Fruit fly (Drosophila melanogaster) whole organism, embryonic: ENCODE results near the gene Rab3GAP1.

ENCODE experiments used
- Atf3 ChIP-seq: fragments of 200-800 bp; sonication (Bioruptor generic); optimal IDR thresholded peaks from 3 replicates; lab custom pipeline; 2016; ENCODE audit warnings: missing biosample characterization, missing genetic modification characterization
- Bteb2 ChIP-seq: fragments of 200-800 bp; sonication (Bioruptor generic); optimal IDR thresholded peaks from 2 replicates; lab custom pipeline; 2016; ENCODE audit warnings: missing biosample characterization, missing genetic modification characterization
- CG10209 ChIP-seq: fragments of 200-800 bp; sonication (Bioruptor generic); optimal IDR thresholded peaks from 3 replicates; lab custom pipeline; 2017; ENCODE audit warnings: missing biosample characterization, mild to moderate bottlenecking, missing genetic modification characterization, missing genetic modification reagents
- CG10431 ChIP-seq: fragments of 200-800 bp; sonication (Bioruptor generic); optimal IDR thresholded peaks from 3 replicates; lab custom pipeline; 2018; ENCODE audit warnings: missing biosample characterization, mild to moderate bottlenecking, missing genetic modification characterization
- CG11093 ChIP-seq: fragments of 200-800 bp; sonication (Bioruptor generic); IDR thresholded peaks from 3 replicates; pipeline ENCODE4 v1.3.6; 2022; ENCODE audit warnings: missing biosample characterization, missing genetic modification characterization
- CG14860 ChIP-seq: fragments of 200-800 bp; sonication (Bioruptor generic); IDR thresholded peaks from 3 replicates; pipeline ENCODE4 v1.3.6; 2022; ENCODE audit warnings: missing biosample characterization, missing genetic modification characterization; ENCODE audit not compliant: partially characterized antibody
- CG15514 ChIP-seq: fragments of 200-800 bp; sonication (Bioruptor generic); optimal IDR thresholded peaks from 3 replicates; lab custom pipeline; 2017; ENCODE audit warnings: missing biosample characterization, missing genetic modification characterization, mild to moderate bottlenecking, moderate library complexity, missing genetic modification reagents
- CG17186 ChIP-seq: fragments of 200-800 bp; sonication (Bioruptor generic); optimal IDR thresholded peaks from 3 replicates; lab custom pipeline; 2017; ENCODE audit warnings: missing biosample characterization, missing genetic modification reagents, missing genetic modification characterization
- CG17385 ChIP-seq: fragments of 200-800 bp; sonication (Bioruptor generic); optimal IDR thresholded peaks from 3 replicates; lab custom pipeline; 2018; ENCODE audit warnings: missing biosample characterization, mild to moderate bottlenecking, missing genetic modification characterization
- CG18764 ChIP-seq: fragments of 200-800 bp; sonication (Bioruptor generic); optimal IDR thresholded peaks from 3 replicates; lab custom pipeline; 2016; ENCODE audit warnings: missing biosample characterization, missing genetic modification characterization
- CG2889 ChIP-seq: fragments of 200-800 bp; sonication (Bioruptor generic); IDR thresholded peaks from 3 replicates; pipeline ENCODE4 v1.3.6; 2022; ENCODE audit warnings: missing biosample characterization, missing genetic modification characterization
- CG4360 ChIP-seq: fragments of 200-800 bp; sonication (Bioruptor generic); IDR thresholded peaks from 2 replicates; pipeline ENCODE4 v1.3.6; 2022; ENCODE audit warnings: missing biosample characterization, missing genetic modification characterization
- CG6854 ChIP-seq: fragments of 200-800 bp; sonication (Bioruptor generic); optimal IDR thresholded peaks from 3 replicates; lab custom pipeline; 2017; ENCODE audit warnings: missing biosample characterization, mild to moderate bottlenecking, missing genetic modification characterization
- CG8765 ChIP-seq: fragments of 200-800 bp; sonication (Bioruptor generic); IDR thresholded peaks from 2 replicates; pipeline ENCODE4 v1.3.6; 2022; ENCODE audit warnings: missing biosample characterization, missing genetic modification characterization
- CG9437 ChIP-seq: fragments of 200-800 bp; sonication (Bioruptor generic); optimal IDR thresholded peaks from 2 replicates; lab custom pipeline; 2018; ENCODE audit warnings: missing biosample characterization, mild to moderate bottlenecking, missing genetic modification characterization
- CTCF ChIP-seq: fragments of 200-800 bp; sonication (Bioruptor generic); optimal IDR thresholded peaks from 2 replicates; lab custom pipeline; 2017; ENCODE audit warnings: missing biosample characterization, mild to moderate bottlenecking, missing genetic modification characterization, moderate library complexity
- CkIIα-i1 ChIP-seq: fragments of 200-800 bp; sonication (Bioruptor generic); IDR thresholded peaks from 2 replicates; pipeline ENCODE4 v1.3.6; 2022; ENCODE audit warnings: missing biosample characterization, missing genetic modification characterization
- Dfd ChIP-seq, 2 experiments: fragments of >200 bp; optimal IDR thresholded peaks; 2 replicates each; lab custom pipeline; 2017; ENCODE audit warnings: missing biosample characterization in 2 of 2, missing genetic modification characterization in 2 of 2
- E2f2 ChIP-seq: fragments of 200-800 bp; sonication (Bioruptor generic); IDR thresholded peaks from 2 replicates; pipeline ENCODE4 v1.3.6; 2022; ENCODE audit warnings: missing biosample characterization, missing genetic modification characterization
- HHEX ChIP-seq: fragments of 200-800 bp; sonication (Bioruptor generic); optimal IDR thresholded peaks from 3 replicates; lab custom pipeline; 2017; ENCODE audit warnings: missing biosample characterization, mild to moderate bottlenecking, missing genetic modification characterization, missing genetic modification reagents
- HLH4C ChIP-seq: fragments of 200-800 bp; sonication (Bioruptor generic); IDR thresholded peaks from 3 replicates; pipeline ENCODE4 v1.3.6; 2022; ENCODE audit warnings: missing biosample characterization, missing genetic modification characterization; ENCODE audit not compliant: partially characterized antibody
- Hmx ChIP-seq: fragments of 200-800 bp; sonication (Bioruptor generic); optimal IDR thresholded peaks from 2 replicates; lab custom pipeline; 2016; ENCODE audit warnings: missing biosample characterization, missing genetic modification characterization
- Hr3 ChIP-seq: fragments of 200-800 bp; sonication (Bioruptor generic); optimal IDR thresholded peaks from 3 replicates; lab custom pipeline; 2016; ENCODE audit warnings: missing biosample characterization, missing genetic modification characterization
- Lim3 ChIP-seq: fragments of 200-800 bp; sonication (Bioruptor generic); IDR thresholded peaks from 2 replicates; pipeline ENCODE4 v1.3.6; 2022; ENCODE audit warnings: missing biosample characterization, missing genetic modification characterization
- Myb ChIP-seq: fragments of 200-800 bp; sonication (Bioruptor generic); optimal IDR thresholded peaks from 2 replicates; lab custom pipeline; 2016; ENCODE audit warnings: missing biosample characterization, missing genetic modification characterization
- NfI ChIP-seq: fragments of 200-800 bp; sonication (Bioruptor generic); optimal IDR thresholded peaks from 3 replicates; lab custom pipeline; 2018; ENCODE audit warnings: missing biosample characterization, mild to moderate bottlenecking, missing genetic modification characterization, moderate library complexity
- Six4 ChIP-seq: fragments of 200-800 bp; sonication (Bioruptor generic); optimal IDR thresholded peaks from 2 replicates; lab custom pipeline; 2016; ENCODE audit warnings: missing biosample characterization, missing genetic modification characterization
- Sry-δ ChIP-seq: fragments of 200-800 bp; sonication (Bioruptor generic); optimal IDR thresholded peaks from 2 replicates; lab custom pipeline; 2016; ENCODE audit warnings: missing biosample characterization, missing genetic modification characterization
- Vsx1 ChIP-seq: fragments of 200-800 bp; sonication (Bioruptor generic); optimal IDR thresholded peaks from 2 replicates; lab custom pipeline; 2017; ENCODE audit warnings: missing biosample characterization, mild to moderate bottlenecking, missing genetic modification characterization, missing genetic modification reagents
- Xbp1 ChIP-seq: fragments of 200-800 bp; sonication (Bioruptor generic); optimal IDR thresholded peaks from 3 replicates; lab custom pipeline; 2016; ENCODE audit warnings: missing biosample characterization, mild to moderate bottlenecking, missing genetic modification characterization
- Xrp1 ChIP-seq: fragments of 200-800 bp; sonication (Bioruptor generic); IDR thresholded peaks from 2 replicates; pipeline ENCODE4 v1.3.6; 2022; ENCODE audit warnings: missing biosample characterization, missing genetic modification characterization
- ash1 ChIP-seq: fragments of 200-800 bp; sonication (Bioruptor generic); optimal IDR thresholded peaks from 2 replicates; lab custom pipeline; 2018; ENCODE audit warnings: missing biosample characterization, mild to moderate bottlenecking, missing genetic modification characterization
- chif ChIP-seq, 2 experiments: fragments of 200-800 bp; sonication (Bioruptor generic); optimal IDR thresholded peaks; 3 replicates each; lab custom pipeline; 2016; ENCODE audit warnings: missing biosample characterization in 2 of 2, missing genetic modification characterization in 2 of 2
- cwo ChIP-seq: fragments of 200-800 bp; sonication (Bioruptor generic); optimal IDR thresholded peaks from 3 replicates; lab custom pipeline; 2017; ENCODE audit warnings: missing biosample characterization, missing genetic modification characterization, mild to moderate bottlenecking, moderate library complexity, missing genetic modification reagents
- da ChIP-seq: fragments of 200-800 bp; sonication (Bioruptor generic); optimal IDR thresholded peaks from 2 replicates; lab custom pipeline; 2016; ENCODE audit warnings: missing biosample characterization, missing genetic modification characterization
- disco-r ChIP-seq: fragments of 200-800 bp; sonication (Bioruptor generic); optimal IDR thresholded peaks from 2 replicates; lab custom pipeline; 2016; ENCODE audit warnings: missing biosample characterization, missing genetic modification characterization
- fd3F ChIP-seq: fragments of 200-800 bp; sonication (Bioruptor generic); optimal IDR thresholded peaks from 2 replicates; lab custom pipeline; 2018; ENCODE audit warnings: missing biosample characterization, mild to moderate bottlenecking, missing genetic modification characterization, moderate library complexity
- gro ChIP-seq: fragments of 200-800 bp; sonication (Bioruptor generic); optimal IDR thresholded peaks from 2 replicates; lab custom pipeline; 2016; ENCODE audit warnings: missing biosample characterization, missing genetic modification characterization
- hbn ChIP-seq: fragments of 200-800 bp; sonication (Bioruptor generic); IDR thresholded peaks from 2 replicates; pipeline ENCODE4 v1.3.6; 2022; ENCODE audit warnings: missing biosample characterization, missing genetic modification characterization; ENCODE audit not compliant: partially characterized antibody
- her ChIP-seq: fragments of 200-800 bp; sonication (Bioruptor generic); optimal IDR thresholded peaks from 2 replicates; lab custom pipeline; 2016; ENCODE audit warnings: missing biosample characterization, missing genetic modification characterization
- hkb ChIP-seq, 2 experiments: fragments of 200-800 bp in 1 of 2; fragments of >200 bp in 1 of 2; sonication (Bioruptor generic) in 1 of 2; IDR thresholded peaks in 1 of 2; optimal IDR thresholded peaks in 1 of 2; 2 replicates each; pipeline versions ENCODE4 v1.3.6 to Lab custom; 2017 to 2022; ENCODE audit warnings: missing biosample characterization in 1 of 2, missing genetic modification characterization in 1 of 2
- inv ChIP-seq: fragments of 200-800 bp; sonication (Bioruptor generic); IDR thresholded peaks from 2 replicates; pipeline ENCODE4 v1.3.6; 2022; ENCODE audit warnings: missing biosample characterization, missing genetic modification characterization; ENCODE audit not compliant: partially characterized antibody
- lab ChIP-seq: fragments of 200-800 bp; sonication (Bioruptor generic); optimal IDR thresholded peaks from 3 replicates; lab custom pipeline; 2017; ENCODE audit warnings: missing biosample characterization, missing genetic modification characterization, mild to moderate bottlenecking, moderate library complexity, missing genetic modification reagents
- onecut ChIP-seq: fragments of 200-800 bp; sonication (Bioruptor generic); IDR thresholded peaks from 2 replicates; pipeline ENCODE4 v1.3.6; 2022; ENCODE audit warnings: missing biosample characterization, missing genetic modification characterization
- pros ChIP-seq: fragments of 200-800 bp; sonication (Bioruptor generic); optimal IDR thresholded peaks from 3 replicates; lab custom pipeline; 2019; ENCODE audit warnings: missing biosample characterization, mild to moderate bottlenecking, missing genetic modification characterization, moderate library complexity
- row ChIP-seq: fragments of 200-800 bp; sonication (Bioruptor generic); IDR thresholded peaks from 3 replicates; pipeline ENCODE4 v1.3.6; 2022; ENCODE audit warnings: missing biosample characterization, missing genetic modification characterization
- schlank ChIP-seq: fragments of 200-800 bp; sonication (Bioruptor generic); optimal IDR thresholded peaks from 2 replicates; lab custom pipeline; 2018; ENCODE audit warnings: missing biosample characterization, mild to moderate bottlenecking, missing genetic modification characterization
- tio ChIP-seq: fragments of 200-800 bp; sonication (Bioruptor generic); optimal IDR thresholded peaks from 2 replicates; lab custom pipeline; 2017; ENCODE audit warnings: missing biosample characterization, missing genetic modification characterization, inconsistent platforms
- zen ChIP-seq: fragments of 200-800 bp; sonication (Bioruptor generic); optimal IDR thresholded peaks from 3 replicates; lab custom pipeline; 2018; ENCODE audit warnings: missing biosample characterization, mild to moderate bottlenecking, missing genetic modification characterization, moderate library complexity
- zfh1 ChIP-seq: fragments of 200-800 bp; sonication (Bioruptor generic); IDR thresholded peaks from 3 replicates; pipeline ENCODE4 v1.3.6; 2022; ENCODE audit warnings: missing biosample characterization, missing genetic modification characterization

Gene Rab3GAP1

dm6 chr2L:1624750-1625149 is 13.8 kb upstream of the Rab3GAP1 start (continued):
- no peak for TF ChIP-seq HLH4C
- TF ChIP-seq hbn = no peak
- peak; percentile 86; the same call in 2 of the 3 replicates for TF ChIP-seq zfh1 (GFP tag; lab: Robert Waterston, UW)
- TF ChIP-seq CG17385 = peak; percentile 77
- TF ChIP-seq CG4360 (GFP tag; lab: Robert Waterston, UW) = no peak
- no peak for TF ChIP-seq CG17186 (GFP tag; lab: Kevin White, UChicago)
- TF ChIP-seq inv (GFP tag; lab: Robert Waterston, UW) = no peak
- TF ChIP-seq Hmx (GFP tag; lab: Kevin White, UChicago) = no peak
- peak; percentile 79 for TF ChIP-seq Xrp1 (GFP tag; lab: Robert Waterston, UW)
- no peak for TF ChIP-seq CG10431
- TF ChIP-seq Sry-δ (GFP tag; lab: Kevin White, UChicago) = peak; percentile 41
- TF ChIP-seq CG14860 (GFP tag; lab: Robert Waterston, UW) = no peak
- peak; percentile 52; the same call in 1 of the 2 replicates for TF ChIP-seq CG8765
- peak; percentile 26 for TF ChIP-seq Atf3
- TF ChIP-seq cwo (GFP tag; lab: Kevin White, UChicago) = peak; percentile 71
- 0 out of 2 replicates have a peak, but pooled peaks have one; percentile 21 for TF ChIP-seq Lim3 (GFP tag; lab: Robert Waterston, UW)
- TF ChIP-seq chif (GFP tag; optimal IDR thresholded peaks at IDR 0.05; lab: Kevin White, UChicago) = peak; percentile 32 to 65
- 0 out of 2 replicates have a peak, but pooled peaks have one; percentile 11 for TF ChIP-seq CkIIα-i1 (GFP tag; lab: Robert Waterston, UW)
- peak; percentile 60 for TF ChIP-seq fd3F
- TF ChIP-seq Hr3 (GFP tag; lab: Kevin White, UChicago) = peak; percentile 65
- TF ChIP-seq onecut (GFP tag; lab: Robert Waterston, UW) = no peak; the same call in 1 of the 2 replicates
- TF ChIP-seq zen (tag; lab: Kevin White, UChicago) = peak; percentile 8
- TF ChIP-seq CG2889 (GFP tag; lab: Robert Waterston, UW) = peak; percentile 81
- no peak for TF ChIP-seq da (GFP tag; lab: Kevin White, UChicago)
- no peak for TF ChIP-seq Vsx1
- peak; percentile 95 for TF ChIP-seq row
- peak; percentile 91 for TF ChIP-seq lab (GFP tag; lab: Kevin White, UChicago)
- peak; percentile 81 for TF ChIP-seq gro
- TF ChIP-seq pros (GFP tag; lab: Kevin White, UChicago) = no peak
- peak; percentile 38 for TF ChIP-seq Bteb2 (GFP tag; lab: Kevin White, UChicago)
- TF ChIP-seq CG9437 (GFP tag; lab: Kevin White, UChicago) = peak; percentile 30
- peak; percentile 83 for TF ChIP-seq Xbp1 (GFP tag; lab: Kevin White, UChicago)
- peak; percentile 61 for TF ChIP-seq Myb
- peak; percentile 78 for TF ChIP-seq HHEX (GFP tag; lab: Kevin White, UChicago)
- TF ChIP-seq CG18764 (GFP tag; lab: Kevin White, UChicago) = peak; percentile 44
- TF ChIP-seq schlank = peak; percentile 58
- TF ChIP-seq disco-r (GFP tag; lab: Kevin White, UChicago) = peak; percentile 47
- peak; percentile 82 for TF ChIP-seq CG11093
- no peak for TF ChIP-seq ash1
- TF ChIP-seq her (GFP tag; lab: Kevin White, UChicago) = peak; percentile 78
- peak; percentile 68 for TF ChIP-seq NfI
- TF ChIP-seq E2f2 (GFP tag; lab: Robert Waterston, UW) = peak; percentile 51; the same call in 1 of the 2 replicates
- peak; percentile 67 for TF ChIP-seq CG15514 (GFP tag; lab: Kevin White, UChicago)
- no peak for TF ChIP-seq Dfd (GFP tag; optimal IDR thresholded peaks at IDR 0.05; lab: Kevin White, UChicago)
- peak; percentile 15 for TF ChIP-seq Six4 (GFP tag; lab: Kevin White, UChicago)
- TF ChIP-seq CTCF (GFP tag; lab: Kevin White, UChicago) = no peak
- TF ChIP-seq CG6854 = peak; percentile 61
- peak; percentile 36 for TF ChIP-seq tio (GFP tag; lab: Kevin White, UChicago)
- TF ChIP-seq hkb (optimal IDR thresholded peaks at IDR 0.05; lab: Kevin White, UChicago) = peak; percentile 99
- TF ChIP-seq hkb (GFP tag; IDR thresholded peaks at IDR 0.05; lab: Robert Waterston, UW) = peak; percentile 88
- TF ChIP-seq CG10209 = peak; percentile 72
